Fruit fly (Drosophila melanogaster) whole organism, embryonic: ENCODE data around the gene Syx8.

ENCODE experiments used
- BEAF-32 ChIP-seq: fragments of 200-800 bp; sonication (Bioruptor generic); optimal IDR thresholded peaks from 3 replicates; lab custom pipeline; 2017; ENCODE audit warnings: missing biosample characterization, missing genetic modification characterization, mild to moderate bottlenecking, moderate library complexity, missing genetic modification reagents
- CG10267 ChIP-seq: fragments of 200-800 bp; sonication (Bioruptor generic); optimal IDR thresholded peaks from 2 replicates; lab custom pipeline; 2018; ENCODE audit warnings: missing biosample characterization, mild to moderate bottlenecking, missing genetic modification characterization, moderate library complexity
- CG12769 ChIP-seq: fragments of 200-800 bp; sonication (Bioruptor generic); optimal IDR thresholded peaks from 2 replicates; lab custom pipeline; 2019; ENCODE audit warnings: missing biosample characterization, mild to moderate bottlenecking, missing genetic modification characterization, moderate library complexity
- CG13287 ChIP-seq: fragments of 200-800 bp; sonication (Bioruptor generic); IDR thresholded peaks from 2 replicates; pipeline ENCODE4 v1.3.6; 2022; ENCODE audit warnings: missing biosample characterization, missing genetic modification characterization; ENCODE audit not compliant: partially characterized antibody
- CG13624 ChIP-seq: fragments of 200-800 bp; sonication (Bioruptor generic); optimal IDR thresholded peaks from 2 replicates; lab custom pipeline; 2016; ENCODE audit warnings: missing biosample characterization, missing genetic modification characterization
- CG14710 ChIP-seq: fragments of 200-800 bp; sonication (Bioruptor generic); optimal IDR thresholded peaks from 3 replicates; lab custom pipeline; 2019; ENCODE audit warnings: missing biosample characterization, mild to moderate bottlenecking, missing genetic modification characterization, moderate library complexity
- CG15073 ChIP-seq: fragments of 200-800 bp; sonication (Bioruptor generic); optimal IDR thresholded peaks from 2 replicates; lab custom pipeline; 2016; ENCODE audit warnings: missing biosample characterization, missing genetic modification characterization
- CG1603 ChIP-seq: fragments of 200-800 bp; sonication (Bioruptor generic); optimal IDR thresholded peaks from 2 replicates; lab custom pipeline; 2019; ENCODE audit warnings: missing biosample characterization, mild to moderate bottlenecking, missing genetic modification characterization, moderate library complexity
- CG17328 ChIP-seq: fragments of 200-800 bp; sonication (Bioruptor generic); IDR thresholded peaks from 2 replicates; pipeline ENCODE4 v1.3.6; 2022; ENCODE audit warnings: missing biosample characterization, missing genetic modification characterization
- CG17912 ChIP-seq: fragments of 200-800 bp; sonication (Bioruptor generic); optimal IDR thresholded peaks from 2 replicates; lab custom pipeline; 2018; ENCODE audit warnings: missing biosample characterization, mild to moderate bottlenecking, missing genetic modification characterization
- CG18619 ChIP-seq: fragments of 200-800 bp; sonication (Bioruptor generic); optimal IDR thresholded peaks from 3 replicates; lab custom pipeline; 2017; ENCODE audit warnings: missing biosample characterization, mild to moderate bottlenecking, missing genetic modification characterization
- CG2202 ChIP-seq: fragments of 200-800 bp; sonication (Bioruptor generic); optimal IDR thresholded peaks from 2 replicates; lab custom pipeline; 2018; ENCODE audit warnings: missing biosample characterization, mild to moderate bottlenecking, missing genetic modification characterization
- CG2712 ChIP-seq: fragments of 200-800 bp; optimal IDR thresholded peaks from 3 replicates; lab custom pipeline; 2019; ENCODE audit warnings: missing biosample characterization, mild to moderate bottlenecking, missing genetic modification characterization, moderate library complexity
- CG30020 ChIP-seq: fragments of 200-800 bp; optimal IDR thresholded peaks from 2 replicates; lab custom pipeline; 2019; ENCODE audit warnings: missing biosample characterization, mild to moderate bottlenecking, missing genetic modification characterization, moderate library complexity
- CG31441 ChIP-seq: fragments of 200-800 bp; sonication (Bioruptor generic); IDR thresholded peaks from 2 replicates; pipeline ENCODE4 v1.3.6; 2022; ENCODE audit warnings: missing biosample characterization, missing genetic modification characterization
- CG32772 ChIP-seq: fragments of 200-800 bp; sonication (Bioruptor generic); IDR thresholded peaks from 2 replicates; pipeline ENCODE4 v1.3.6; 2022; ENCODE audit warnings: missing biosample characterization, missing genetic modification characterization
- CG4282 ChIP-seq: fragments of 200-800 bp; sonication (Bioruptor generic); optimal IDR thresholded peaks from 2 replicates; lab custom pipeline; 2016; ENCODE audit warnings: missing biosample characterization, missing genetic modification characterization
- CG8944 ChIP-seq: fragments of 200-800 bp; sonication (Bioruptor generic); optimal IDR thresholded peaks from 3 replicates; lab custom pipeline; 2016; ENCODE audit warnings: missing biosample characterization, missing genetic modification characterization
- CG9609 ChIP-seq: fragments of 200-800 bp; sonication (Bioruptor generic); optimal IDR thresholded peaks from 3 replicates; lab custom pipeline; 2016; ENCODE audit warnings: missing biosample characterization, missing genetic modification characterization
- CkIIα-i1 ChIP-seq: fragments of 200-800 bp; sonication (Bioruptor generic); IDR thresholded peaks from 2 replicates; pipeline ENCODE4 v1.3.6; 2022; ENCODE audit warnings: missing biosample characterization, missing genetic modification characterization
- Dll ChIP-seq: fragments of 200-800 bp; sonication (Bioruptor generic); IDR thresholded peaks from 4 replicates; pipeline ENCODE4 v1.3.6; 2022; ENCODE audit warnings: missing biosample characterization, missing genetic modification characterization; ENCODE audit not compliant: partially characterized antibody
- MBD-R2 ChIP-seq: fragments of 200-800 bp; sonication (Bioruptor generic); IDR thresholded peaks from 2 replicates; pipeline ENCODE4 v1.3.6; 2022; ENCODE audit warnings: missing biosample characterization, missing genetic modification characterization
- MESR4 ChIP-seq: fragments of 200-800 bp; sonication (Bioruptor generic); optimal IDR thresholded peaks from 2 replicates; lab custom pipeline; 2018; ENCODE audit warnings: missing biosample characterization, mild to moderate bottlenecking, missing genetic modification characterization, moderate library complexity
- Mes4 ChIP-seq: fragments of 200-800 bp; sonication (Bioruptor generic); optimal IDR thresholded peaks from 2 replicates; lab custom pipeline; 2016; ENCODE audit warnings: missing biosample characterization, missing genetic modification characterization
- Opbp ChIP-seq: fragments of 200-800 bp; sonication (Bioruptor generic); IDR thresholded peaks from 3 replicates; pipeline ENCODE4 v1.3.6; 2022; ENCODE audit warnings: missing biosample characterization, missing genetic modification characterization; ENCODE audit not compliant: partially characterized antibody
- Rx ChIP-seq: fragments of 200-800 bp; sonication (Bioruptor generic); IDR thresholded peaks from 2 replicates; pipeline ENCODE4 v1.3.6; 2022; ENCODE audit warnings: missing biosample characterization, missing genetic modification characterization
- Sry-δ ChIP-seq: fragments of 200-800 bp; sonication (Bioruptor generic); optimal IDR thresholded peaks from 2 replicates; lab custom pipeline; 2016; ENCODE audit warnings: missing biosample characterization, missing genetic modification characterization
- Tbp ChIP-seq: fragments of >200 bp; optimal IDR thresholded peaks from 2 replicates; lab custom pipeline; 2018; ENCODE audit warnings: missing biosample characterization, missing genetic modification characterization
- bbx ChIP-seq: fragments of 200-800 bp; sonication (Bioruptor generic); IDR thresholded peaks from 2 replicates; pipeline ENCODE4 v1.3.6; 2022; ENCODE audit warnings: missing biosample characterization, missing genetic modification characterization; ENCODE audit not compliant: partially characterized antibody
- bigmax ChIP-seq: fragments of 200-800 bp; sonication (Bioruptor generic); optimal IDR thresholded peaks from 2 replicates; lab custom pipeline; 2018; ENCODE audit warnings: missing biosample characterization, mild to moderate bottlenecking, missing genetic modification characterization
- dmrt99B ChIP-seq: fragments of 200-800 bp; sonication (Bioruptor generic); optimal IDR thresholded peaks from 2 replicates; lab custom pipeline; 2018; ENCODE audit warnings: missing biosample characterization, mild to moderate bottlenecking, missing genetic modification characterization, moderate library complexity
- emc ChIP-seq: fragments of 200-800 bp; sonication (Bioruptor generic); optimal IDR thresholded peaks from 2 replicates; lab custom pipeline; 2016; ENCODE audit warnings: missing biosample characterization, missing genetic modification characterization
- eve ChIP-seq, 2 experiments: fragments of >200 bp; optimal IDR thresholded peaks; 2 replicates each; lab custom pipeline; 2017; ENCODE audit warnings: missing biosample characterization in 2 of 2, missing genetic modification characterization in 2 of 2
- grau ChIP-seq: fragments of 200-800 bp; optimal IDR thresholded peaks from 3 replicates; lab custom pipeline; 2019; ENCODE audit warnings: missing biosample characterization, mild to moderate bottlenecking, missing genetic modification characterization, moderate library complexity
- h ChIP-seq: fragments of >200 bp; optimal IDR thresholded peaks from 2 replicates; lab custom pipeline; 2017
- ind ChIP-seq: fragments of 200-800 bp; sonication (Bioruptor generic); optimal IDR thresholded peaks from 3 replicates; lab custom pipeline; 2016; ENCODE audit warnings: missing biosample characterization, missing genetic modification characterization
- jing ChIP-seq: fragments of 200-800 bp; sonication (Bioruptor generic); optimal IDR thresholded peaks from 2 replicates; lab custom pipeline; 2018; ENCODE audit warnings: missing biosample characterization, mild to moderate bottlenecking, missing genetic modification characterization
- lab ChIP-seq: fragments of 200-800 bp; sonication (Bioruptor generic); optimal IDR thresholded peaks from 3 replicates; lab custom pipeline; 2017; ENCODE audit warnings: missing biosample characterization, missing genetic modification characterization, mild to moderate bottlenecking, moderate library complexity, missing genetic modification reagents
- maf-S ChIP-seq: fragments of 200-800 bp; sonication (Bioruptor generic); optimal IDR thresholded peaks from 2 replicates; lab custom pipeline; 2016; ENCODE audit warnings: missing biosample characterization, missing genetic modification characterization
- nau ChIP-seq: fragments of 200-800 bp; sonication (Bioruptor generic); optimal IDR thresholded peaks from 3 replicates; lab custom pipeline; 2017; ENCODE audit warnings: missing biosample characterization, mild to moderate bottlenecking, missing genetic modification characterization, missing genetic modification reagents
- nerfin-1 ChIP-seq: fragments of 200-800 bp; sonication (Bioruptor generic); optimal IDR thresholded peaks from 3 replicates; lab custom pipeline; 2019; ENCODE audit warnings: missing biosample characterization, mild to moderate bottlenecking, missing genetic modification characterization, moderate library complexity
- row ChIP-seq: fragments of 200-800 bp; sonication (Bioruptor generic); IDR thresholded peaks from 3 replicates; pipeline ENCODE4 v1.3.6; 2022; ENCODE audit warnings: missing biosample characterization, missing genetic modification characterization
- sna ChIP-seq: fragments of 200-800 bp; sonication (Bioruptor generic); IDR thresholded peaks from 2 replicates; pipeline ENCODE4 v1.3.6; 2022; ENCODE audit warnings: missing biosample characterization, missing genetic modification characterization; ENCODE audit not compliant: partially characterized antibody
- sob ChIP-seq: fragments of 200-800 bp; sonication (Bioruptor generic); IDR thresholded peaks from 2 replicates; pipeline ENCODE4 v1.3.6; 2022; ENCODE audit warnings: missing biosample characterization, missing genetic modification characterization
- stwl ChIP-seq: fragments of 200-800 bp; sonication (Bioruptor generic); optimal IDR thresholded peaks from 3 replicates; lab custom pipeline; 2018; ENCODE audit warnings: missing biosample characterization, mild to moderate bottlenecking, missing genetic modification characterization, moderate library complexity
- tgo ChIP-seq: fragments of 200-800 bp; sonication (Bioruptor generic); IDR thresholded peaks from 3 replicates; pipeline ENCODE4 v1.3.6; 2022; ENCODE audit warnings: missing biosample characterization, missing genetic modification characterization
- tio ChIP-seq: fragments of 200-800 bp; sonication (Bioruptor generic); optimal IDR thresholded peaks from 2 replicates; lab custom pipeline; 2017; ENCODE audit warnings: missing biosample characterization, missing genetic modification characterization, inconsistent platforms
- ttk ChIP-seq: fragments of 200-800 bp; sonication (Bioruptor generic); IDR thresholded peaks from 2 replicates; pipeline ENCODE4 v2.1.2; 2022; ENCODE audit warnings: missing biosample characterization, missing genetic modification characterization
- tup ChIP-seq: fragments of 200-800 bp; sonication (Bioruptor generic); optimal IDR thresholded peaks from 2 replicates; lab custom pipeline; 2016; ENCODE audit warnings: missing biosample characterization, mild to moderate bottlenecking, missing genetic modification characterization, moderate library complexity
- unc-4 ChIP-seq: fragments of 200-800 bp; sonication (Bioruptor generic); IDR thresholded peaks from 2 replicates; pipeline ENCODE4 v1.3.6; 2022; ENCODE audit warnings: missing biosample characterization, missing genetic modification characterization; ENCODE audit not compliant: partially characterized antibody
- vnd ChIP-seq: fragments of 200-800 bp; sonication (Bioruptor generic); IDR thresholded peaks from 3 replicates; pipeline ENCODE4 v1.3.6; 2022; ENCODE audit warnings: missing biosample characterization, missing genetic modification characterization; ENCODE audit not compliant: partially characterized antibody

Gene Syx8

DNA sequence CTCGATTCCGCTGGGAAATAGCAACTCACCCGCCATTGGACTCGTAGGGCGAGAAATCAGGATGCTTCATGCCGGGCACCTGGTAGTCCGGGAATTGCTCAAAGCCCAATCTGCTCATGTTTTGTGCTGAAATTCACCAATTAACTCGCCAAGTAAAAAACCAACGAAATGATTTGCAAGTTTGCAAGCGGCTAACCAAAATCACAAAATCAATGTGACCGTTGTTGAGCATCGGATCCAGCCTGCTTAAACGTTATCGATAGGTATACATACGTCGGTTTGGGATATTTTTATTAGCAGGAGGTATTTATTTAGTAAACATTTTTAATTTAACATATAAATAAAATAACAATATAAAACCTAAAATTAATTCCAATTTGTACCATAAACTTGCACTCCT, 23.3 kb upstream of the Syx8 start, which contains the start of gene Prosbeta6 (continued):
- no peak for TF ChIP-seq CG12769
- TF ChIP-seq MBD-R2 (GFP tag; lab: Robert Waterston, UW): peak; percentile 59
- no peak for TF ChIP-seq h (lab: Kevin White, UChicago)
- peak; percentile 60 for TF ChIP-seq MESR4 (GFP tag; lab: Kevin White, UChicago)
- TF ChIP-seq grau (tag; lab: Kevin White, UChicago): no peak
- TF ChIP-seq CkIIα-i1 (GFP tag; lab: Robert Waterston, UW): no peak
- TF ChIP-seq CG2202: no peak
- TF ChIP-seq stwl (tag; lab: Kevin White, UChicago): peak; percentile 45
- TF ChIP-seq BEAF-32: peak; percentile 74
- TF ChIP-seq ttk (GFP tag; lab: Robert Waterston, UW): no peak
- TF ChIP-seq CG30020 (tag; lab: Kevin White, UChicago): peak; percentile 14
- peak; percentile 56 for TF ChIP-seq bigmax (GFP tag; lab: Kevin White, UChicago)
- TF ChIP-seq sna (GFP tag; lab: Robert Waterston, UW): 0 out of 2 replicates have a peak, but pooled peaks have one; percentile 45
- peak; percentile 54; the same call in 1 of the 2 replicates for TF ChIP-seq unc-4 (GFP tag; lab: Robert Waterston, UW)
- no peak for TF ChIP-seq emc (GFP tag; lab: Kevin White, UChicago)
- TF ChIP-seq maf-S (GFP tag; lab: Kevin White, UChicago): no peak
- peak; percentile 18 for TF ChIP-seq CG2712 (tag; lab: Kevin White, UChicago)
- no peak for TF ChIP-seq CG31441 (GFP tag; lab: Robert Waterston, UW)
- TF ChIP-seq vnd (GFP tag; lab: Robert Waterston, UW): no peak
- no peak for TF ChIP-seq CG4282 (GFP tag; lab: Kevin White, UChicago)
- no peak for TF ChIP-seq Rx
- TF ChIP-seq CG13287: peak; percentile 71
- peak; percentile 25 for TF ChIP-seq CG1603 (tag; lab: Kevin White, UChicago)
- no peak for TF ChIP-seq Mes4 (GFP tag; lab: Kevin White, UChicago)
- TF ChIP-seq Dll: peak; percentile 56; the same call in 3 of the 4 replicates
- peak; percentile 22 for TF ChIP-seq CG10267 (tag; lab: Kevin White, UChicago)
- no peak for TF ChIP-seq CG13624 (GFP tag; lab: Kevin White, UChicago)
- peak; percentile 47 for TF ChIP-seq nerfin-1
- peak; percentile 27 for TF ChIP-seq CG14710 (tag; lab: Kevin White, UChicago)
- TF ChIP-seq CG18619 (GFP tag; lab: Kevin White, UChicago): no peak
- no peak for TF ChIP-seq CG32772 (GFP tag; lab: Robert Waterston, UW)
- TF ChIP-seq dmrt99B: no peak
- TF ChIP-seq CG15073 (GFP tag; lab: Kevin White, UChicago): no peak
- TF ChIP-seq lab (GFP tag; lab: Kevin White, UChicago): no peak
- TF ChIP-seq CG8944: no peak
- TF ChIP-seq Sry-δ (GFP tag; lab: Kevin White, UChicago): peak; percentile 50
- no peak for TF ChIP-seq tio (GFP tag; lab: Kevin White, UChicago)
- TF ChIP-seq Tbp (GFP tag; lab: Kevin White, UChicago): no peak
- TF ChIP-seq Opbp (GFP tag; lab: Robert Waterston, UW): no peak
- TF ChIP-seq CG17912 (GFP tag; lab: Kevin White, UChicago): no peak
- TF ChIP-seq ind: no peak
- TF ChIP-seq sob (GFP tag; lab: Robert Waterston, UW): no peak
- TF ChIP-seq tgo (GFP tag; lab: Robert Waterston, UW): no peak
- no peak for TF ChIP-seq CG9609
- no peak for TF ChIP-seq CG17328
- TF ChIP-seq jing: no peak
- peak; percentile 49; the same call in 2 of the 3 replicates for TF ChIP-seq row (GFP tag; lab: Robert Waterston, UW)
- TF ChIP-seq tup: no peak
- TF ChIP-seq nau (GFP tag; lab: Kevin White, UChicago): no peak
- TF ChIP-seq bbx (GFP tag; lab: Robert Waterston, UW): peak; percentile 45; the same call in 1 of the 2 replicates
- no peak for TF ChIP-seq eve (GFP tag; optimal IDR thresholded peaks at IDR 0.05; lab: Kevin White, UChicago)
